Fruit fly (Drosophila melanogaster): ENCODE data around the gene Cpr72Eb.

Gene Cpr72Eb

dm6 chr3L:16381184-16381797 is 16.6 kb downstream of the Cpr72Eb start, which contains the start of gene Agpat4 (continued):
- TF ChIP-seq amos (GFP tag; IDR thresholded peaks at IDR 0.05; ENCODE audit: partially characterized antibody) (peak; percentile 44; the same call in 1 of the 2 replicates), CG9817 (tag; optimal IDR thresholded peaks at IDR 0.05) (no peak), shn (GFP tag; optimal IDR thresholded peaks at IDR 0.05) (no peak), E2f1 (GFP tag; IDR thresholded peaks at IDR 0.05) (no peak), ttk (GFP tag; IDR thresholded peaks at IDR 0.05) (0 out of 2 replicates have a peak, but pooled peaks have one; percentile 49), p53 (GFP tag; optimal IDR thresholded peaks at IDR 0.05) (no peak), CG9797 (GFP tag; optimal IDR thresholded peaks at IDR 0.05) (peak; percentile 62), CG34422 (GFP tag; IDR thresholded peaks at IDR 0.05) (peak; percentile 68; the same call in 1 of the 3 replicates), sens (GFP tag) (peak; percentile 60), CG34224 (GFP tag; IDR thresholded peaks at IDR 0.05; ENCODE audit: partially characterized antibody) (no peak), ERR (GFP tag; optimal IDR thresholded peaks at IDR 0.05) (peak; percentile 27), CG6175 (GFP tag; IDR thresholded peaks at IDR 0.05) (no peak), klu (GFP tag; IDR thresholded peaks at IDR 0.05) (0 out of 2 replicates have a peak, but pooled peaks have one; percentile 4), Eip74EF (GFP tag; optimal IDR thresholded peaks at IDR 0.05) (peak in 1 of 2 experiments; percentile 81), CG5180 (GFP tag; optimal IDR thresholded peaks at IDR 0.05) (peak; percentile 66), dmrt99B (tag; optimal IDR thresholded peaks at IDR 0.05) (no peak), grn (GFP tag; optimal IDR thresholded peaks at IDR 0.05) (peak; percentile 100), CG16815 (GFP tag; optimal IDR thresholded peaks at IDR 0.05) (no peak), phol (tag; optimal IDR thresholded peaks at IDR 0.05) (peak; percentile 23), z (GFP tag; IDR thresholded peaks at IDR 0.05) (no peak), CG31224 (GFP tag; IDR thresholded peaks at IDR 0.05) (no peak), H15 (GFP tag; IDR thresholded peaks at IDR 0.05) (no peak), Hey (tag; optimal IDR thresholded peaks at IDR 0.05) (peak; percentile 34), BEAF-32 (GFP tag; optimal IDR thresholded peaks at IDR 0.05) (peak; percentile 29), CG11723 (GFP tag; optimal IDR thresholded peaks at IDR 0.05) (no peak), seq (GFP tag; IDR thresholded peaks at IDR 0.05) (no peak; the same call in none of the 2 replicates), CG15479 (GFP tag; optimal IDR thresholded peaks at IDR 0.05) (no peak), H2.0 (GFP tag; IDR thresholded peaks at IDR 0.05) (no peak), CG2678 (tag; optimal IDR thresholded peaks at IDR 0.05) (no peak), nmo (GFP tag; optimal IDR thresholded peaks at IDR 0.05) (peak; percentile 61), CG3065 (GFP tag; optimal IDR thresholded peaks at IDR 0.05) (peak; percentile 1), ind (GFP tag; optimal IDR thresholded peaks at IDR 0.05) (no peak), tgo (GFP tag; IDR thresholded peaks at IDR 0.05) (no peak), CG17612 (GFP tag; IDR thresholded peaks at IDR 0.05) (no peak), CG7839 (tag; optimal IDR thresholded peaks at IDR 0.05) (no peak), Lhr (GFP tag; optimal IDR thresholded peaks at IDR 0.05) (peak; percentile 82), Taf1 (GFP tag; IDR thresholded peaks at IDR 0.05) (no peak), Sox100B (GFP tag; optimal IDR thresholded peaks at IDR 0.05) (no peak), exex (tag; optimal IDR thresholded peaks at IDR 0.05) (peak; percentile 88), CG10366 (GFP tag; IDR thresholded peaks at IDR 0.05) (no peak), CG4730 (GFP tag; IDR thresholded peaks at IDR 0.05) (no peak), CG10267 (tag; optimal IDR thresholded peaks at IDR 0.05) (no peak), usp (GFP tag; optimal IDR thresholded peaks at IDR 0.05) (no peak), MBD-R2 (GFP tag; IDR thresholded peaks at IDR 0.05) (peak; percentile 36; the same call in 1 of the 2 replicates), emc (GFP tag; optimal IDR thresholded peaks at IDR 0.05) (no peak), CG10654 (GFP tag; optimal IDR thresholded peaks at IDR 0.05) (no peak), Side (GFP tag; optimal IDR thresholded peaks at IDR 0.05) (no peak), MTF-1 (GFP tag; optimal IDR thresholded peaks at IDR 0.05; ENCODE audit: borderline replicate concordance) (no peak), pzg (GFP tag; optimal IDR thresholded peaks at IDR 0.05) (peak; percentile 67), bcd (GFP tag; optimal IDR thresholded peaks at IDR 0.05) (peak; percentile 7)
